Worm (Caenorhabditis elegans) whole organism, L4/young adult: ENCODE data around the gene dct-12.
"Not testable (repeated sequence)": the region's sequence is repeated elsewhere in the genome, so short reads cannot be mapped to it uniquely, and the experiment has no call there.

Experiments used
- W03F9.2 ChIP-seq: fragments of 150-350 bp; optimal IDR thresholded peaks from 2 replicates; lab custom pipeline; 2014; ENCODE audit warnings: missing biosample characterization, missing genetic modification characterization
- dao-5 ChIP-seq: sonication (generic microtip); optimal IDR thresholded peaks from 2 replicates; lab custom pipeline; 2016; ENCODE audit warnings: missing genotype, missing genetic modification characterization, moderate library complexity, missing compliant biosample characterization
- him-1 ChIP-seq: sonication (generic microtip); optimal IDR thresholded peaks from 2 replicates; lab custom pipeline; 2016; ENCODE audit warnings: missing genotype, missing genetic modification reagents, missing genetic modification characterization, missing compliant biosample characterization

The dct-12 gene

ce11 chrII:12452754-12453352, 20.6 kb upstream of the dct-12 start, which contains the start of the genes sre-35 and sre-33:
TSS of gene sre-35 (minus strand) at chrII:12452854.
TSS of gene sre-33 (plus strand) at chrII:12453302.
- no peak for TF ChIP-seq dao-5 (tag; lab: Kevin White, UChicago)
- TF ChIP-seq him-1, result no peak
- no peak for TF ChIP-seq W03F9.2 (tag; lab: Kevin White, UChicago)

ce11 chrII:12449849-12450248, 17.6 kb upstream of the dct-12 start, which contains the start of gene sre-34:
TSS of gene sre-34 (plus strand) at chrII:12450149.
- TF ChIP-seq W03F9.2 (tag; lab: Kevin White, UChicago), result no peak
- no peak for TF ChIP-seq dao-5 (tag; lab: Kevin White, UChicago)
- no peak for TF ChIP-seq him-1

ce11 chrII:12448241-12448640, 16.0 kb upstream of the dct-12 start, which contains the start of gene srh-27:
TSS of gene srh-27 (plus strand) at chrII:12448541.
- TF ChIP-seq him-1, result no peak
- TF ChIP-seq dao-5 (tag; lab: Kevin White, UChicago), result no peak
- no peak for TF ChIP-seq W03F9.2 (tag; lab: Kevin White, UChicago)

ce11 chrII:12444679-12445376, 12.6 kb upstream of the dct-12 start, which contains the start of the genes W05H5.1 and pitr-6:
TSS of gene W05H5.1 (minus strand) at chrII:12444779.
TSS of gene pitr-6 (plus strand) at chrII:12445326.
- TF ChIP-seq him-1 (no peak), dao-5 (tag; lab: Kevin White, UChicago) (no peak), W03F9.2 (tag; lab: Kevin White, UChicago) (no peak)

- not testable (repeated sequence) for TF ChIP-seq him-1; dao-5 (tag; lab: Kevin White, UChicago); W03F9.2 (tag; lab: Kevin White, UChicago)
Measured at ce11 chrII:12441164-12441563, 8.9 kb upstream of the dct-12 start, which contains the start of gene Y57A10C.10. TSS of gene Y57A10C.10 (minus strand) at chrII:12441264.

ce11 chrII:12438441-12438840, 6.2 kb upstream of the dct-12 start, which contains the start of gene Y57A10C.9:
TSS of gene Y57A10C.9 (minus strand) at chrII:12438541.
- TF ChIP-seq dao-5 (tag; lab: Kevin White, UChicago) (no peak), W03F9.2 (tag; lab: Kevin White, UChicago) (no peak), him-1 (no peak)

ce11 chrII:12436717-12437116, 4.5 kb upstream of the dct-12 start:
- TF ChIP-seq W03F9.2 (tag; lab: Kevin White, UChicago) (no peak), dao-5 (tag; lab: Kevin White, UChicago) (no peak)

ce11 chrII:12435202-12435872, 3.1 kb upstream of the dct-12 start:
- no peak for TF ChIP-seq dao-5 (tag; lab: Kevin White, UChicago)
- TF ChIP-seq W03F9.2 (tag; lab: Kevin White, UChicago), result no peak
- TF ChIP-seq him-1, result no peak

ce11 chrII:12429743-12430142, 2.5 kb downstream of the dct-12 start, which contains the start of gene Y57A10C.8:
TSS of gene Y57A10C.8 (minus strand) at chrII:12429843.
- TF ChIP-seq dao-5 (tag; lab: Kevin White, UChicago) (no peak), him-1 (no peak), W03F9.2 (tag; lab: Kevin White, UChicago) (no peak)

- no peak for TF ChIP-seq dao-5 (tag; lab: Kevin White, UChicago)
- no peak for TF ChIP-seq him-1
- TF ChIP-seq W03F9.2 (tag; lab: Kevin White, UChicago), result peak; percentile 32
Measured at ce11 chrII:12425644-12426222, 6.5 kb downstream of the dct-12 start, which contains the start of gene daf-22. TSS of gene daf-22 (minus strand) at chrII:12425694.

- TF ChIP-seq him-1, result no peak
- TF ChIP-seq dao-5 (tag; lab: Kevin White, UChicago), result no peak
- no peak for TF ChIP-seq W03F9.2 (tag; lab: Kevin White, UChicago)
Measured at ce11 chrII:12420486-12420885, 11.8 kb downstream of the dct-12 start, which contains the start of gene sre-26. TSS of gene sre-26 (minus strand) at chrII:12420586.

- TF ChIP-seq him-1 (no peak), W03F9.2 (tag; lab: Kevin White, UChicago) (no peak), dao-5 (tag; lab: Kevin White, UChicago) (no peak)
Measured at ce11 chrII:12417996-12418395, 14.3 kb downstream of the dct-12 start.

- no peak for TF ChIP-seq W03F9.2 (tag; lab: Kevin White, UChicago)
- TF ChIP-seq dao-5 (tag; lab: Kevin White, UChicago), result no peak
Measured at ce11 chrII:12417514-12417913, 14.7 kb downstream of the dct-12 start, which contains the start of gene sre-27. TSS of gene sre-27 (minus strand) at chrII:12417614.
